Fruit fly (Drosophila melanogaster) whole organism, embryonic: Measurements from ENCODE around the gene Gyf.
A peak's percentile ranks its signal among the peaks of the same experiment; 100 is the strongest.

Source experiments
- Aef1 ChIP-seq: fragments of 200-800 bp; sonication (Bioruptor generic); IDR thresholded peaks from 3 replicates; pipeline ENCODE4 v1.3.6; 2022; ENCODE audit warnings: missing biosample characterization, missing genetic modification characterization
- Bdp1 ChIP-seq: fragments of 200-800 bp; sonication (Bioruptor generic); optimal IDR thresholded peaks from 3 replicates; lab custom pipeline; 2016; ENCODE audit warnings: missing biosample characterization, missing genetic modification characterization
- CG1024 ChIP-seq: fragments of 200-800 bp; sonication (Bioruptor generic); IDR thresholded peaks from 2 replicates; pipeline ENCODE4 v1.3.6; 2022; ENCODE audit warnings: missing biosample characterization, missing genetic modification characterization
- CG10321 ChIP-seq: fragments of 200-800 bp; sonication (Bioruptor generic); IDR thresholded peaks from 2 replicates; pipeline ENCODE4 v1.3.6; 2022; ENCODE audit warnings: missing biosample characterization, missing genetic modification characterization
- CG10431 ChIP-seq: fragments of 200-800 bp; sonication (Bioruptor generic); optimal IDR thresholded peaks from 3 replicates; lab custom pipeline; 2018; ENCODE audit warnings: missing biosample characterization, mild to moderate bottlenecking, missing genetic modification characterization
- CG12071 ChIP-seq: fragments of 200-800 bp; sonication (Bioruptor generic); optimal IDR thresholded peaks from 3 replicates; lab custom pipeline; 2018; ENCODE audit warnings: missing biosample characterization, mild to moderate bottlenecking, missing genetic modification characterization
- CG1233 ChIP-seq: fragments of 200-800 bp; sonication (Bioruptor generic); optimal IDR thresholded peaks from 4 replicates; lab custom pipeline; 2018; ENCODE audit warnings: missing biosample characterization, mild to moderate bottlenecking, missing genetic modification characterization
- CG14441 ChIP-seq: fragments of 200-800 bp; sonication (Bioruptor generic); IDR thresholded peaks from 2 replicates; pipeline ENCODE4 v1.3.6; 2022; ENCODE audit warnings: missing biosample characterization, missing genetic modification characterization
- CG15073 ChIP-seq: fragments of 200-800 bp; sonication (Bioruptor generic); optimal IDR thresholded peaks from 2 replicates; lab custom pipeline; 2016; ENCODE audit warnings: missing biosample characterization, missing genetic modification characterization
- CG1529 ChIP-seq: fragments of 200-800 bp; sonication (Bioruptor generic); optimal IDR thresholded peaks from 3 replicates; lab custom pipeline; 2018; ENCODE audit warnings: missing biosample characterization, missing genetic modification characterization
- CG15514 ChIP-seq: fragments of 200-800 bp; sonication (Bioruptor generic); optimal IDR thresholded peaks from 3 replicates; lab custom pipeline; 2017; ENCODE audit warnings: missing biosample characterization, missing genetic modification characterization, mild to moderate bottlenecking, moderate library complexity, missing genetic modification reagents
- CG16813 ChIP-seq: fragments of 200-800 bp; sonication (Bioruptor generic); IDR thresholded peaks from 3 replicates; pipeline ENCODE4 v1.3.6; 2022; ENCODE audit warnings: missing biosample characterization, missing genetic modification characterization; ENCODE audit not compliant: partially characterized antibody
- CG2202 ChIP-seq: fragments of 200-800 bp; sonication (Bioruptor generic); optimal IDR thresholded peaks from 2 replicates; lab custom pipeline; 2018; ENCODE audit warnings: missing biosample characterization, mild to moderate bottlenecking, missing genetic modification characterization
- CG3065 ChIP-seq: fragments of 200-800 bp; sonication (Bioruptor generic); optimal IDR thresholded peaks from 2 replicates; lab custom pipeline; 2016; ENCODE audit warnings: missing biosample characterization, missing genetic modification characterization
- CG31365 ChIP-seq: fragments of 200-800 bp; sonication (Bioruptor generic); optimal IDR thresholded peaks from 2 replicates; lab custom pipeline; 2018; ENCODE audit warnings: missing biosample characterization, mild to moderate bottlenecking, missing genetic modification characterization
- CG3726 ChIP-seq: fragments of 200-800 bp; sonication (Bioruptor generic); IDR thresholded peaks from 3 replicates; pipeline ENCODE4, ENCODE4 v1.3.6; 2022; ENCODE audit warnings: missing biosample characterization, missing genetic modification characterization
- CG4360 ChIP-seq: fragments of 200-800 bp; sonication (Bioruptor generic); IDR thresholded peaks from 2 replicates; pipeline ENCODE4 v1.3.6; 2022; ENCODE audit warnings: missing biosample characterization, missing genetic modification characterization
- CG4617 ChIP-seq: fragments of 200-800 bp; sonication (Bioruptor generic); optimal IDR thresholded peaks from 3 replicates; lab custom pipeline; 2016; ENCODE audit warnings: missing biosample characterization, missing genetic modification characterization, borderline replicate concordance
- CG6765 ChIP-seq: fragments of 200-800 bp; sonication (Bioruptor generic); optimal IDR thresholded peaks from 3 replicates; lab custom pipeline; 2017; ENCODE audit warnings: missing biosample characterization, mild to moderate bottlenecking, missing genetic modification characterization
- CG6791 ChIP-seq: fragments of 200-800 bp; sonication (Bioruptor generic); IDR thresholded peaks from 3 replicates; pipeline ENCODE4 v1.3.6; 2022; ENCODE audit warnings: missing biosample characterization, missing genetic modification characterization; ENCODE audit not compliant: partially characterized antibody
- CG8089 ChIP-seq: fragments of 200-800 bp; sonication (Bioruptor generic); optimal IDR thresholded peaks from 3 replicates; lab custom pipeline; 2016; ENCODE audit warnings: missing biosample characterization, missing genetic modification characterization
- CG8281 ChIP-seq: fragments of 200-800 bp; sonication (Bioruptor generic); optimal IDR thresholded peaks from 2 replicates; lab custom pipeline; 2018; ENCODE audit warnings: missing biosample characterization, mild to moderate bottlenecking, missing genetic modification characterization, moderate library complexity
- CrebB ChIP-seq: fragments of 200-800 bp; sonication (Bioruptor generic); optimal IDR thresholded peaks from 3 replicates; lab custom pipeline; 2018; ENCODE audit warnings: missing biosample characterization, mild to moderate bottlenecking, missing genetic modification characterization
- Ets65A ChIP-seq: fragments of 200-800 bp; sonication (Bioruptor generic); peaks from one replicate; lab custom pipeline; 2016; ENCODE audit warnings: missing biosample characterization, missing genetic modification characterization
- Hr39 ChIP-seq: fragments of >200 bp; optimal IDR thresholded peaks from 2 replicates; lab custom pipeline; 2017
- Myb ChIP-seq: fragments of 200-800 bp; sonication (Bioruptor generic); optimal IDR thresholded peaks from 2 replicates; lab custom pipeline; 2016; ENCODE audit warnings: missing biosample characterization, missing genetic modification characterization
- btn ChIP-seq: fragments of 200-800 bp; sonication (Bioruptor generic); optimal IDR thresholded peaks from 2 replicates; lab custom pipeline; 2016; ENCODE audit warnings: missing biosample characterization, missing genetic modification characterization
- ems ChIP-seq: fragments of 200-800 bp; sonication (Bioruptor generic); optimal IDR thresholded peaks from 3 replicates; lab custom pipeline; 2016; ENCODE audit warnings: missing biosample characterization, missing genetic modification characterization
- esg ChIP-seq: fragments of 200-800 bp; sonication (Bioruptor generic); conservative IDR thresholded peaks from 2 replicates; pipeline ENCODE4 v1.3.6; 2022; ENCODE audit warnings: missing biosample characterization, missing genetic modification characterization
- fd3F ChIP-seq: fragments of 200-800 bp; sonication (Bioruptor generic); optimal IDR thresholded peaks from 2 replicates; lab custom pipeline; 2018; ENCODE audit warnings: missing biosample characterization, mild to moderate bottlenecking, missing genetic modification characterization, moderate library complexity
- fru ChIP-seq: fragments of >200 bp; optimal IDR thresholded peaks from 2 replicates; lab custom pipeline; 2017
- grn ChIP-seq: fragments of 200-800 bp; sonication (Bioruptor generic); optimal IDR thresholded peaks from 3 replicates; lab custom pipeline; 2017; ENCODE audit warnings: missing biosample characterization, missing genetic modification characterization
- her ChIP-seq: fragments of 200-800 bp; sonication (Bioruptor generic); optimal IDR thresholded peaks from 2 replicates; lab custom pipeline; 2016; ENCODE audit warnings: missing biosample characterization, missing genetic modification characterization
- inv ChIP-seq: fragments of 200-800 bp; sonication (Bioruptor generic); IDR thresholded peaks from 2 replicates; pipeline ENCODE4 v1.3.6; 2022; ENCODE audit warnings: missing biosample characterization, missing genetic modification characterization; ENCODE audit not compliant: partially characterized antibody
- mld ChIP-seq: fragments of 200-800 bp; sonication (Bioruptor generic); IDR thresholded peaks from 3 replicates; pipeline ENCODE4 v1.3.6; 2022; ENCODE audit warnings: missing biosample characterization, missing genetic modification characterization; ENCODE audit not compliant: partially characterized antibody
- odd ChIP-seq: fragments of 200-800 bp; sonication (Bioruptor generic); optimal IDR thresholded peaks from 2 replicates; lab custom pipeline; 2017; ENCODE audit warnings: missing biosample characterization, mild to moderate bottlenecking, missing genetic modification characterization
- pzg ChIP-seq: fragments of 200-800 bp; sonication (Bioruptor generic); optimal IDR thresholded peaks from 3 replicates; lab custom pipeline; 2018; ENCODE audit warnings: missing biosample characterization, mild to moderate bottlenecking, missing genetic modification characterization, moderate library complexity
- salm ChIP-seq: fragments of 200-800 bp; sonication (Bioruptor generic); optimal IDR thresholded peaks from 2 replicates; lab custom pipeline; 2018; ENCODE audit warnings: missing biosample characterization, mild to moderate bottlenecking, missing genetic modification characterization
- schlank ChIP-seq: fragments of 200-800 bp; sonication (Bioruptor generic); optimal IDR thresholded peaks from 2 replicates; lab custom pipeline; 2018; ENCODE audit warnings: missing biosample characterization, mild to moderate bottlenecking, missing genetic modification characterization
- sens ChIP-seq: fragments of 200-800 bp; sonication (Bioruptor generic); peaks from one replicate; lab custom pipeline; 2016; ENCODE audit warnings: missing biosample characterization, missing genetic modification characterization
- slp2 ChIP-seq: fragments of 200-800 bp; sonication (Bioruptor generic); optimal IDR thresholded peaks from 2 replicates; lab custom pipeline; 2016; ENCODE audit warnings: missing biosample characterization, missing genetic modification characterization
- toy ChIP-seq: fragments of 200-800 bp; sonication (Bioruptor generic); IDR thresholded peaks from 2 replicates; pipeline ENCODE4 v1.3.6; 2022; ENCODE audit warnings: missing biosample characterization, missing genetic modification characterization
- ttk ChIP-seq: fragments of 200-800 bp; sonication (Bioruptor generic); IDR thresholded peaks from 2 replicates; pipeline ENCODE4 v2.1.2; 2022; ENCODE audit warnings: missing biosample characterization, missing genetic modification characterization
- vvl ChIP-seq: fragments of 200-800 bp; sonication (Bioruptor generic); IDR thresholded peaks from 2 replicates; pipeline ENCODE4 v1.3.6; 2022; ENCODE audit warnings: missing biosample characterization, missing genetic modification characterization
- wdn ChIP-seq: fragments of 200-800 bp; sonication (Bioruptor generic); IDR thresholded peaks from 2 replicates; pipeline ENCODE4 v1.3.6; 2022; ENCODE audit warnings: missing biosample characterization, missing genetic modification characterization
- zen2 ChIP-seq: fragments of 200-800 bp; sonication (Bioruptor generic); IDR thresholded peaks from 3 replicates; pipeline ENCODE4 v1.3.6; 2022; ENCODE audit warnings: missing biosample characterization, missing genetic modification characterization; ENCODE audit not compliant: partially characterized antibody

Gyf gene

DNA sequence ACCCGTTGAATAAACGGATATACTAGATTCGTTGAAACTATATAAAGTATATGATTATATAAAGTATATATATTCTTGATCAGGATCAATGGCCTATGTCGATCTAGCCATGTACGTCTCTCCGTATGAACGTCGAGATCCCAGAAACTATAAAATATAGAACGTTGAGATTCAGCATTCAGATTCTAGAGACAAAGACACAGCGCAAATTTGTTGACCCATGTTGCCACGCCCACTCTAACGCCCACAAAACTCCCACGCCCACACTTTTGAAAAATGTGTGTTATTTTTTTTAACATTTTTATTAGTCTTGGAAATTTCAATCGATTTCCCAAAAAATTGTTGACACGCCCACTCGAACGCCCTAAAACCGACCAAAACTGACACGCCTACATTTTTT, 50.3 kb downstream of the Gyf start:
- TF ChIP-seq CG6765 = no peak
- peak; percentile 80 for TF ChIP-seq Ets65A (GFP tag; lab: Kevin White, UChicago)
- no peak for TF ChIP-seq CG15073 (GFP tag; lab: Kevin White, UChicago)
- peak; percentile 70 for TF ChIP-seq CG3065 (GFP tag; lab: Kevin White, UChicago)
- TF ChIP-seq toy (GFP tag; lab: Robert Waterston, UW) = no peak
- no peak for TF ChIP-seq vvl

DNA sequence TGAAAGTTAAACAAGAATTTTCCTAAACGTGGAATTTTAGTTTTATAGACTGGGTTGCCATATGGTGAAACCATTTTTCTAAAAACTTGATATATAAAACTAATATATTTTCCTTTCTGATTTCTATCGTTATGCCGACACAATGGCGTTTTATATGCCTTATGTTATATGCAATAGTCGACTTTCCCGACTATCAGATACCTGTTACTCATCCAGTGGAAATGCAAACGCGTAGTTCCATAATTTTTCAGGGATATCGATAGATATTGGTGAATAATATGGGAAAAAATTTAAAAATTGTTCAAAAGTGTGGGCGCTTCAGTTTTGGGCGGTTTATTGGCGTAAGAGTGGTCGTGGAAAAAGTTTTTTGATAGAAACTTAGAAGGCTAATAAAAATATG, 56.0 kb downstream of the Gyf start:
- TF ChIP-seq CG6791 = 0 out of 3 replicates have a peak, but pooled peaks have one; percentile 43
- peak; percentile 53; the same call in 1 of the 3 replicates for TF ChIP-seq CG16813 (GFP tag; lab: Robert Waterston, UW)
- no peak for TF ChIP-seq sens (GFP tag; lab: Kevin White, UChicago)
- no peak for TF ChIP-seq pzg (GFP tag; lab: Kevin White, UChicago)
- TF ChIP-seq mld (GFP tag; lab: Robert Waterston, UW) = 0 out of 3 replicates have a peak, but pooled peaks have one; percentile 57

DNA sequence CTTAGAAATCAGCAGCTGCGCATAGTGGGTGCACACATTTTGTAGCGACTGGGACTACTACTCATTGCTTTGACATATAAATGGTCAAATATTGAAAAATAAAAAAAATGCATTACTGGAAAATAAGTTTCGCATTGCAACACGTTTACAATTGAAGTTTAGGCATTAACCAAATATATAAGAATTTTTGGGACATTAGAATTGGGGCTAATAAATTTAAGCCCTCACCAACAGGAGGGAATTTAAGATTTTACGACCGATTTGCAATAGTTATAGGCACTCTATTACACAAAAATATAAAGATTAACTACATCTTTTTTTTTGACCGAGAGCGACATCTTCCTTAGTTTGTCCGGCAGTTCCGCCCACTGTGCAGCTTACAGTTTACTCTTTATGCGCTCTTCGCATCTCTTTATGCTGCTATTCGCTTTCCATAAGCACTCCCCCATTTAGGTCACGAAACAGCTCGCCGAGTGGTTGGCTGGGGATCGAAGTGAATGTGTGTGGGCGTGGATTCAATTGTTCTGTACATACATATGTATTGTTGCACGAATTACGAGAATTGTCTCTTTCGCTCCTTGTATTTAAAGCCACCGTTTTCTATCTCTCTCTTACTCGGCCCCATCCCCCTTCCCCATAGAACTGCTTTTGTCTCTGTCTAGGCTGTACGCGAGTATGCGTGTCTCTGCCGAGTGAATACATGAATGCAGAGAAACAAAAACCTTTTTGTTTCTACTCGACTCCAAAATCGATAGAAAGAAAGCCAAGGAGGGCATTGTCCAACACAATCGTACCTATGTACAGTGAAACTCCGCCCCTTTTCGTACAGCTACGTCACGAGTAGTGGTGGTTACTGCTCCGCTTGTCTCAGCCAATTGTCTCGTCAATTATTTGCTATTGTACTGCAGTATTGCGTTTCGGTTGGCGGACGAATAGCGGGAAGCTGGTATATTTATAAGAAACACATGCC, 59.1 kb downstream of the Gyf start:
- TF ChIP-seq grn (peak; percentile 27), CG12071 (GFP tag; lab: Kevin White, UChicago) (no peak), CG31365 (tag; lab: Kevin White, UChicago) (no peak), schlank (tag; lab: Kevin White, UChicago) (no peak), esg (GFP tag; lab: Robert Waterston, UW) (no peak; the same call in 1 of the 2 replicates), Aef1 (peak; percentile 59; the same call in 2 of the 3 replicates), CrebB (no peak), Myb (GFP tag; lab: Kevin White, UChicago) (peak; percentile 61), CG16813 (GFP tag; lab: Robert Waterston, UW) (no peak), zen2 (GFP tag; lab: Robert Waterston, UW) (no peak), CG10431 (GFP tag; lab: Kevin White, UChicago) (peak; percentile 72), CG2202 (tag; lab: Kevin White, UChicago) (peak; percentile 58), CG8281 (tag; lab: Kevin White, UChicago) (peak; percentile 66), salm (tag; lab: Kevin White, UChicago) (no peak), CG3726 (GFP tag; lab: Robert Waterston, UW) (no peak), btn (GFP tag; lab: Kevin White, UChicago) (peak; percentile 56), fd3F (GFP tag; lab: Kevin White, UChicago) (peak; percentile 64), odd (GFP tag; lab: Kevin White, UChicago) (peak; percentile 89), fru (lab: Kevin White, UChicago) (no peak), slp2 (peak; percentile 84), ems (GFP tag; lab: Kevin White, UChicago) (peak; percentile 85), her (GFP tag; lab: Kevin White, UChicago) (peak; percentile 52), CG4360 (no peak), CG15514 (GFP tag; lab: Kevin White, UChicago) (no peak), CG10321 (GFP tag; lab: Robert Waterston, UW) (peak; percentile 91), inv (no peak), CG14441 (peak; percentile 77; the same call in 1 of the 2 replicates), Hr39 (lab: Kevin White, UChicago) (no peak), CG1233 (GFP tag; lab: Kevin White, UChicago) (peak; percentile 85), CG1529 (peak; percentile 86), Bdp1 (GFP tag; lab: Kevin White, UChicago) (peak; percentile 62), ttk (GFP tag; lab: Robert Waterston, UW) (no peak; the same call in 1 of the 2 replicates), wdn (GFP tag; lab: Robert Waterston, UW) (0 out of 2 replicates have a peak, but pooled peaks have one; percentile 9), CG1024 (peak; percentile 33; the same call in 1 of the 2 replicates), CG4617 (GFP tag; lab: Kevin White, UChicago) (peak; percentile 57), CG8089 (GFP tag; lab: Kevin White, UChicago) (peak; percentile 80)
